Worm (Caenorhabditis elegans) whole organism, midembryonic: Measurements from ENCODE around the gene srw-2.

Experiments used
- cog-1 ChIP-seq: sonication (generic microtip); optimal IDR thresholded peaks from 2 replicates; lab custom pipeline; 2016; ENCODE audit warnings: missing genetic modification characterization, missing compliant biosample characterization
- flt-1 ChIP-seq: fragments of 200-800 bp; sonication (Bioruptor generic); IDR thresholded peaks from 2 replicates; pipeline ENCODE4 v1.3.6; 2022; ENCODE audit warnings: missing genetic modification characterization, missing compliant biosample characterization
- klf-2 ChIP-seq: fragments of 200-800 bp; sonication (Bioruptor generic); conservative IDR thresholded peaks from 2 replicates; pipeline ENCODE4 v1.3.6; 2022; ENCODE audit warnings: missing genetic modification reagents, missing genetic modification characterization, missing compliant biosample characterization
- med-1 ChIP-seq: sonication (generic microtip); optimal IDR thresholded peaks from 2 replicates; lab custom pipeline; 2017; ENCODE audit warnings: missing genetic modification characterization, mild to moderate bottlenecking, missing compliant biosample characterization, antibody characterized with exemption, missing genetic modification reagents; ENCODE audit not compliant: insufficient read depth
- tab-1 ChIP-seq: fragments of 200-800 bp; sonication (Bioruptor generic); IDR thresholded peaks from 2 replicates; pipeline ENCODE4 v1.3.6; 2022; ENCODE audit warnings: missing genetic modification characterization, missing compliant biosample characterization
- ztf-23 ChIP-seq: fragments of 200-800 bp; sonication (Bioruptor generic); IDR thresholded peaks from 2 replicates; pipeline ENCODE4 v1.3.6; 2022; ENCODE audit warnings: missing genetic modification reagents, missing genetic modification characterization, missing compliant biosample characterization

- TF ChIP-seq ztf-23 (GFP tag; lab: Robert Waterston, UW) (no peak), tab-1 (GFP tag; lab: Robert Waterston, UW) (no peak), med-1 (no peak), klf-2 (GFP tag; lab: Robert Waterston, UW) (no peak), flt-1 (GFP tag; lab: Robert Waterston, UW) (no peak), cog-1 (tag; lab: Kevin White, UChicago) (no peak)
Measured at ce11 chrV:2818117-2818516, 12.6 kb upstream of the srw-2 start, which contains the start of gene srt-34.
